Worm (Caenorhabditis elegans) whole organism, L4/young adult: ENCODE data around the gene fbxc-25.
"Not testable (repeated sequence)": the region's sequence is repeated elsewhere in the genome, so short reads cannot be mapped to it uniquely, and the experiment has no call there.

ENCODE experiments used
- W03F9.2 ChIP-seq: fragments of 150-350 bp; optimal IDR thresholded peaks from 2 replicates; lab custom pipeline; 2014; ENCODE audit warnings: missing biosample characterization, missing genetic modification characterization
- dao-5 ChIP-seq: sonication (generic microtip); optimal IDR thresholded peaks from 2 replicates; lab custom pipeline; 2016; ENCODE audit warnings: missing genotype, missing genetic modification characterization, moderate library complexity, missing compliant biosample characterization
- him-1 ChIP-seq: sonication (generic microtip); optimal IDR thresholded peaks from 2 replicates; lab custom pipeline; 2016; ENCODE audit warnings: missing genotype, missing genetic modification reagents, missing genetic modification characterization, missing compliant biosample characterization

fbxc-25 gene

ce11 chrII:2279263-2279662 is 16.8 kb downstream of the fbxc-25 start, which contains the start of gene K09F6.6:
TSS of gene K09F6.6 (minus strand) at chrII:2279305.
- TF ChIP-seq W03F9.2 (tag; lab: Kevin White, UChicago), result no peak
- TF ChIP-seq dao-5, result no peak
- no peak for TF ChIP-seq him-1 (tag; lab: Kevin White, UChicago)

ce11 chrII:2277418-2277817 is 18.6 kb downstream of the fbxc-25 start, which contains the start of gene K09F6.15:
TSS of gene K09F6.15 (minus strand) at chrII:2277518.
- TF ChIP-seq dao-5, result no peak
- TF ChIP-seq W03F9.2 (tag; lab: Kevin White, UChicago), result no peak
- no peak for TF ChIP-seq him-1 (tag; lab: Kevin White, UChicago)

- no peak for TF ChIP-seq W03F9.2 (tag; lab: Kevin White, UChicago)
- no peak for TF ChIP-seq him-1 (tag; lab: Kevin White, UChicago)
- no peak for TF ChIP-seq dao-5
Observed at ce11 chrII:2273750-2274149, 22.3 kb downstream of the fbxc-25 start.

DNA sequence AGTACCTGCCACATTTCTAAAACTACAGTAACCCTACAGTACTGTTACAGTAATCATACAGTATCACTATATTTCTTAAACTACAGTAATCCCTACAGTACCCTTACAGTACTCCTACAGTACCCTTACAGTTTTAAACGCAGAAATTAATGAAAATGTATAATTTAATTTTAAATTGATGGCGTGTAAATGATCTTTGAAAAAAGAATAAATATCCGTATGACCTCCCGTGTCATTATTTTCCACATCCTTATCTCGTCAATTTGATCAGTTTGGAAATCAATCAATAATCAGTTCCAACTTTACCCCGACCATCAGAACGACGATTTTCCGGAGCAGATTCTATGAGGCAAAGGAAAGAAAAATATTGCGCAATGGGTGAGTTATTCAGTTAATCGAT is 41.2 kb downstream of the fbxc-25 start, which contains the start of gene K09F6.3:
TSS of gene K09F6.3 (plus strand) at position 301 of the 400 bp plus-strand sequence.
- not testable (repeated sequence) for TF ChIP-seq him-1 (tag; lab: Kevin White, UChicago); dao-5; W03F9.2 (tag; lab: Kevin White, UChicago)

DNA sequence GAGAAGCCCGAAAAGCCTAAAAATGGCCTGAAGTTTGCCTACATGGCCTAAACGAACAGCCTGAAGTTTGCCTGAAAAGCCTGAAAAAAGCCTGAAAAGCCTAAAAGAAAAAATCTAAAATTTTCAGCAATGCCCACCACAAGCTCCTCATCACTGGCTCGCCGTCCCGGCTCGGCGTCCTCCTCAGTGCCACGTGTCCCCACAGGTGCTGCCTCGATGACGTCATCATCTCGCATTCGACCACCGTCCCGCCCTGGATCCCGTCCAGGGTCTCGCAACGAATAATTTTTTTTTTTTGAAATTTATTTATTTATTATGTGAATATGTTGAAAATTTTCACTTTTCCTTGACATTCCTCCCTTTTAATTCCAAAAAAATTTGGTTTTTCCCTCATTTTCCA is 42.4 kb downstream of the fbxc-25 start:
- TF ChIP-seq W03F9.2 (tag; lab: Kevin White, UChicago) (no peak), dao-5 (no peak), him-1 (tag; lab: Kevin White, UChicago) (no peak)

DNA sequence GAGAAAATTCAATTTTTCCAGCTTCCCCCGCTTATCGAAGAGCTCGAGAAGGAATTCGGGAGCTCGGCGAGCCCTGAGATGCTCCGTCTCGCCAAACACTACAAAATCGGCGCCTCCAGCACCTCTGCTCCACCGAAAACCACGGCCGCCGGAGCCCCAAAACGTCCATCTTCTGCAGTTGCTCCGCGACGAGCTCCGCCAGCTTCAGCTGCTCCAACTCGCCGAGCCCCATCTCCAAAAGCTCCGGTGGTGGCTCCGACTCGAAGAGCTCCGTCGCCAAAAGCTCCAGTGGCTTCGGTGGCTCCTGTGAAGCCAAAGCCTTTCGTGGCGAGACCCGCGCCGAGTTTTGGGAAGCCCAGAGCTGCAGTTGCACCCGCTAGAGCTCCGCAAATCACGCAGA is 44.4 kb downstream of the fbxc-25 start:
- TF ChIP-seq dao-5, result no peak
- TF ChIP-seq him-1 (tag; lab: Kevin White, UChicago), result no peak
- TF ChIP-seq W03F9.2 (tag; lab: Kevin White, UChicago), result no peak
